Fruit fly (Drosophila melanogaster) whole organism, embryonic: Measurements from ENCODE around the gene CG13690.
A peak's percentile ranks its signal among the peaks of the same experiment; 100 is the strongest.

ENCODE experiments used
- BtbVII ChIP-seq: fragments of 200-800 bp; sonication (Bioruptor generic); optimal IDR thresholded peaks from 3 replicates; lab custom pipeline; 2017; ENCODE audit warnings: missing biosample characterization, mild to moderate bottlenecking, missing genetic modification characterization
- C15 ChIP-seq: fragments of 200-800 bp; sonication (Bioruptor generic); IDR thresholded peaks from 3 replicates; pipeline ENCODE4 v1.3.6; 2022; ENCODE audit warnings: missing biosample characterization, missing genetic modification characterization
- CG11085 ChIP-seq: fragments of 200-800 bp; sonication (Bioruptor generic); IDR thresholded peaks from 2 replicates; pipeline ENCODE4 v1.3.6; 2022; ENCODE audit warnings: missing biosample characterization, missing genetic modification characterization
- CG12104 ChIP-seq: fragments of 200-800 bp; sonication (Bioruptor generic); optimal IDR thresholded peaks from 3 replicates; lab custom pipeline; 2016; ENCODE audit warnings: missing biosample characterization, missing genetic modification characterization
- CG13424 ChIP-seq: fragments of 200-800 bp; sonication (Bioruptor generic); optimal IDR thresholded peaks from 2 replicates; lab custom pipeline; 2019; ENCODE audit warnings: missing biosample characterization, mild to moderate bottlenecking, missing genetic modification characterization, moderate library complexity
- CG13775 ChIP-seq: fragments of 200-800 bp; sonication (Bioruptor generic); optimal IDR thresholded peaks from 3 replicates; lab custom pipeline; 2017; ENCODE audit warnings: missing biosample characterization, mild to moderate bottlenecking, missing genetic modification characterization
- CG14860 ChIP-seq: fragments of 200-800 bp; sonication (Bioruptor generic); IDR thresholded peaks from 3 replicates; pipeline ENCODE4 v1.3.6; 2022; ENCODE audit warnings: missing biosample characterization, missing genetic modification characterization; ENCODE audit not compliant: partially characterized antibody
- CG15073 ChIP-seq: fragments of 200-800 bp; sonication (Bioruptor generic); optimal IDR thresholded peaks from 2 replicates; lab custom pipeline; 2016; ENCODE audit warnings: missing biosample characterization, missing genetic modification characterization
- CG17361 ChIP-seq: fragments of 200-800 bp; sonication (Bioruptor generic); IDR thresholded peaks from 3 replicates; pipeline ENCODE4 v1.3.6; 2022; ENCODE audit warnings: missing biosample characterization, missing genetic modification characterization
- CG2712 ChIP-seq: fragments of 200-800 bp; optimal IDR thresholded peaks from 3 replicates; lab custom pipeline; 2019; ENCODE audit warnings: missing biosample characterization, mild to moderate bottlenecking, missing genetic modification characterization, moderate library complexity
- CG30403 ChIP-seq: fragments of 200-800 bp; sonication (Bioruptor generic); optimal IDR thresholded peaks from 3 replicates; lab custom pipeline; 2016; ENCODE audit warnings: missing biosample characterization, missing genetic modification characterization
- CG32532 ChIP-seq: fragments of 200-800 bp; sonication (Bioruptor generic); IDR thresholded peaks from 2 replicates; pipeline ENCODE4 v1.3.6; 2022; ENCODE audit warnings: missing biosample characterization, missing genetic modification characterization
- CG3407 ChIP-seq: fragments of 200-800 bp; sonication (Bioruptor generic); optimal IDR thresholded peaks from 2 replicates; lab custom pipeline; 2018; ENCODE audit warnings: missing biosample characterization, mild to moderate bottlenecking, missing genetic modification characterization
- CG34376 ChIP-seq: fragments of 200-800 bp; sonication (Bioruptor generic); optimal IDR thresholded peaks from 2 replicates; lab custom pipeline; 2018; ENCODE audit warnings: missing biosample characterization, mild to moderate bottlenecking, missing genetic modification characterization
- CG3838 ChIP-seq: fragments of 200-800 bp; sonication (Bioruptor generic); optimal IDR thresholded peaks from 3 replicates; lab custom pipeline; 2016; ENCODE audit warnings: missing biosample characterization, missing genetic modification characterization
- CG4328 ChIP-seq: fragments of 200-800 bp; sonication (Bioruptor generic); optimal IDR thresholded peaks from 3 replicates; lab custom pipeline; 2017; ENCODE audit warnings: missing biosample characterization, missing genetic modification reagents, missing genetic modification characterization
- CG4424 ChIP-seq: fragments of 200-800 bp; sonication (Bioruptor generic); optimal IDR thresholded peaks from 3 replicates; lab custom pipeline; 2016; ENCODE audit warnings: missing biosample characterization, missing genetic modification characterization
- CG8944 ChIP-seq: fragments of 200-800 bp; sonication (Bioruptor generic); optimal IDR thresholded peaks from 3 replicates; lab custom pipeline; 2016; ENCODE audit warnings: missing biosample characterization, missing genetic modification characterization
- CG9437 ChIP-seq: fragments of 200-800 bp; sonication (Bioruptor generic); optimal IDR thresholded peaks from 2 replicates; lab custom pipeline; 2018; ENCODE audit warnings: missing biosample characterization, mild to moderate bottlenecking, missing genetic modification characterization
- Chrac-16 ChIP-seq: fragments of 200-800 bp; sonication (Bioruptor generic); optimal IDR thresholded peaks from 3 replicates; lab custom pipeline; 2016; ENCODE audit warnings: missing biosample characterization, missing genetic modification characterization
- CkIIα-i1 ChIP-seq: fragments of 200-800 bp; sonication (Bioruptor generic); IDR thresholded peaks from 2 replicates; pipeline ENCODE4 v1.3.6; 2022; ENCODE audit warnings: missing biosample characterization, missing genetic modification characterization
- Dad ChIP-seq: fragments of 200-800 bp; sonication (Bioruptor generic); optimal IDR thresholded peaks from 3 replicates; lab custom pipeline; 2016; ENCODE audit warnings: missing biosample characterization, missing genetic modification characterization
- ERR ChIP-seq: fragments of 200-800 bp; sonication (Bioruptor generic); optimal IDR thresholded peaks from 2 replicates; lab custom pipeline; 2016; ENCODE audit warnings: missing biosample characterization, missing genetic modification characterization
- Lpt ChIP-seq: fragments of >200 bp; optimal IDR thresholded peaks from 2 replicates; lab custom pipeline; 2018; ENCODE audit warnings: missing biosample characterization, missing genetic modification characterization
- MBD-R2 ChIP-seq: fragments of 200-800 bp; sonication (Bioruptor generic); IDR thresholded peaks from 2 replicates; pipeline ENCODE4 v1.3.6; 2022; ENCODE audit warnings: missing biosample characterization, missing genetic modification characterization
- Side ChIP-seq: fragments of 200-800 bp; sonication (Bioruptor generic); optimal IDR thresholded peaks from 2 replicates; lab custom pipeline; 2016; ENCODE audit warnings: missing biosample characterization, missing genetic modification characterization
- Sin3A ChIP-seq: fragments of >200 bp; optimal IDR thresholded peaks from 2 replicates; lab custom pipeline; 2018
- TFAM ChIP-seq: fragments of 200-800 bp; sonication (Bioruptor generic); optimal IDR thresholded peaks from 2 replicates; lab custom pipeline; 2017; ENCODE audit warnings: missing biosample characterization, missing genetic modification characterization, inconsistent platforms
- Taf1 ChIP-seq: fragments of 200-800 bp; sonication (Bioruptor generic); IDR thresholded peaks from 2 replicates; pipeline ENCODE4 v1.3.6; 2022; ENCODE audit warnings: missing biosample characterization, missing genetic modification characterization
- Xbp1 ChIP-seq: fragments of 200-800 bp; sonication (Bioruptor generic); optimal IDR thresholded peaks from 3 replicates; lab custom pipeline; 2016; ENCODE audit warnings: missing biosample characterization, mild to moderate bottlenecking, missing genetic modification characterization
- Xrp1 ChIP-seq: fragments of 200-800 bp; sonication (Bioruptor generic); IDR thresholded peaks from 2 replicates; pipeline ENCODE4 v1.3.6; 2022; ENCODE audit warnings: missing biosample characterization, missing genetic modification characterization
- amos ChIP-seq: fragments of 200-800 bp; sonication (Bioruptor generic); IDR thresholded peaks from 2 replicates; pipeline ENCODE4 v1.3.6; 2022; ENCODE audit warnings: missing biosample characterization, missing genetic modification characterization; ENCODE audit not compliant: partially characterized antibody
- ash1 ChIP-seq: fragments of 200-800 bp; sonication (Bioruptor generic); optimal IDR thresholded peaks from 2 replicates; lab custom pipeline; 2018; ENCODE audit warnings: missing biosample characterization, mild to moderate bottlenecking, missing genetic modification characterization
- az2 ChIP-seq: fragments of 200-800 bp; sonication (Bioruptor generic); optimal IDR thresholded peaks from 3 replicates; lab custom pipeline; 2016; ENCODE audit warnings: missing biosample characterization, missing genetic modification characterization
- caup ChIP-seq: fragments of 200-800 bp; sonication (Bioruptor generic); optimal IDR thresholded peaks from 3 replicates; lab custom pipeline; 2017; ENCODE audit warnings: missing biosample characterization, mild to moderate bottlenecking, missing genetic modification characterization, moderate library complexity; ENCODE audit not compliant: severe bottlenecking
- crc ChIP-seq: fragments of 200-800 bp; sonication (Bioruptor generic); optimal IDR thresholded peaks from 2 replicates; lab custom pipeline; 2016; ENCODE audit warnings: missing biosample characterization, missing genetic modification characterization
- dmrt11E ChIP-seq: fragments of 200-800 bp; sonication (Bioruptor generic); optimal IDR thresholded peaks from 3 replicates; lab custom pipeline; 2018; ENCODE audit warnings: missing biosample characterization, mild to moderate bottlenecking, missing genetic modification characterization, moderate library complexity
- ftz-f1 ChIP-seq: fragments of 200-800 bp; sonication (Bioruptor generic); optimal IDR thresholded peaks from 2 replicates; lab custom pipeline; 2016; ENCODE audit warnings: missing biosample characterization, missing genetic modification characterization
- gfzf ChIP-seq: fragments of 200-800 bp; sonication (Bioruptor generic); optimal IDR thresholded peaks from 2 replicates; lab custom pipeline; 2016; ENCODE audit warnings: missing biosample characterization, mild to moderate bottlenecking, missing genetic modification characterization, moderate library complexity
- grau ChIP-seq: fragments of 200-800 bp; optimal IDR thresholded peaks from 3 replicates; lab custom pipeline; 2019; ENCODE audit warnings: missing biosample characterization, mild to moderate bottlenecking, missing genetic modification characterization, moderate library complexity
- gsb ChIP-seq: fragments of 200-800 bp; sonication (Bioruptor generic); IDR thresholded peaks from 2 replicates; pipeline ENCODE4 v1.3.6; 2022; ENCODE audit warnings: missing biosample characterization, missing genetic modification characterization
- h ChIP-seq: fragments of >200 bp; optimal IDR thresholded peaks from 2 replicates; lab custom pipeline; 2017
- hb ChIP-seq: fragments of 200-800 bp; sonication (Bioruptor generic); IDR thresholded peaks from 3 replicates; pipeline ENCODE4 v1.3.6; 2022; ENCODE audit warnings: missing biosample characterization, missing genetic modification characterization; ENCODE audit not compliant: partially characterized antibody
- nerfin-2 ChIP-seq: fragments of 200-800 bp; sonication (Bioruptor generic); IDR thresholded peaks from 2 replicates; pipeline ENCODE4 v1.3.6; 2022; ENCODE audit warnings: missing biosample characterization, missing genetic modification characterization; ENCODE audit not compliant: partially characterized antibody
- peb ChIP-seq: fragments of 200-800 bp; sonication (Bioruptor generic); IDR thresholded peaks from 2 replicates; pipeline ENCODE4 v1.3.6; 2022; ENCODE audit warnings: missing biosample characterization, missing genetic modification characterization
- sc ChIP-seq, 3 experiments: fragments of >200 bp in 2 of 3; fragments of 200-800 bp in 1 of 3; sonication (Bioruptor generic) in 1 of 3; optimal IDR thresholded peaks; 2 replicates in 2 of 3; 3 replicates in 1 of 3; lab custom pipeline; 2017; ENCODE audit warnings: mild to moderate bottlenecking in 1 of 3, missing biosample characterization in 1 of 3, missing genetic modification characterization in 1 of 3, missing genetic modification reagents in 1 of 3
- schlank ChIP-seq: fragments of 200-800 bp; sonication (Bioruptor generic); optimal IDR thresholded peaks from 2 replicates; lab custom pipeline; 2018; ENCODE audit warnings: missing biosample characterization, mild to moderate bottlenecking, missing genetic modification characterization
- seq ChIP-seq: fragments of 200-800 bp; sonication (Bioruptor generic); IDR thresholded peaks from 2 replicates; pipeline ENCODE4 v1.3.6; 2022; ENCODE audit warnings: missing biosample characterization, missing genetic modification characterization
- sisA ChIP-seq: fragments of 200-800 bp; sonication (Bioruptor generic); IDR thresholded peaks from 2 replicates; pipeline ENCODE4 v1.3.6; 2022; ENCODE audit warnings: missing biosample characterization, missing genetic modification characterization
- twi ChIP-seq: fragments of 200-800 bp; optimal IDR thresholded peaks from 2 replicates; lab custom pipeline; 2019; ENCODE audit warnings: missing biosample characterization, mild to moderate bottlenecking, missing genetic modification characterization, moderate library complexity
- yki ChIP-seq: fragments of >200 bp; optimal IDR thresholded peaks from 3 replicates; lab custom pipeline; 2018

CG13690 gene

DNA sequence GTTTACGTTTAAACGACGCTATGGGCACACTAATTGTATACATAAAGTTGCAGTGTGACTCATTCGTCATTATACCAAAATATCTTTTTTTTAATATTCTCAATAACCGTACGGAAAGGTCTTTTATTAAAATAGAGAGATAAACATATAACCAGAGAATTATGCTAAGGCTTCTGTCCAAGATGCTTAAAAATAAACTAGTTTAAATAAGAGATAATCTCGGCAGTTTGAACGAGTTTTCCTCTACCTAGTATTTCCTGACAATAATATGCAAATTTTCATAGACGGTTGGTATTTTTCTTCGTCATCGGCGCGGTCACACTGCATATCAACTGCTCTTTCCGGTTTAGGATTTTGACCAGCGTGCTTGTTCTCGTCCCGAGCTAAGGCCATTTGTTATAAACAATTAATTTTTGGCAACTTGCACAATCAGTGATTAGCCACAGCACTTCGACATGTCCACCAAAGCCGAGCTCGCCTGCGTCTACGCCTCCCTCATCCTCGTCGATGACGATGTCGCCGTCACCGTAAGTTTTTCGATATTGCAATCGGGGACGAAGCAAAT is at the start of gene CG13690, which contains the start of gene RpLP1 (continued):
- TF ChIP-seq gsb (GFP tag; lab: Robert Waterston, UW), result peak; percentile 58
- TF ChIP-seq CG8944 (GFP tag; lab: Kevin White, UChicago), result peak; percentile 47
- peak; percentile 65 for TF ChIP-seq schlank (tag; lab: Kevin White, UChicago)
- TF ChIP-seq CG11085 (GFP tag; lab: Robert Waterston, UW), result peak; percentile 45; the same call in 1 of the 2 replicates
- TF ChIP-seq CG12104 (GFP tag; lab: Kevin White, UChicago), result peak; percentile 82
- TF ChIP-seq ERR, result no peak
- TF ChIP-seq ash1 (GFP tag; lab: Kevin White, UChicago), result no peak
- peak; percentile 91 for TF ChIP-seq CG13775 (GFP tag; lab: Kevin White, UChicago)
- TF ChIP-seq TFAM (GFP tag; lab: Kevin White, UChicago), result peak; percentile 70
- TF ChIP-seq amos (GFP tag; lab: Robert Waterston, UW), result peak; percentile 25; the same call in 1 of the 2 replicates
- peak; percentile 54 for TF ChIP-seq Xbp1
- peak; percentile 82 for TF ChIP-seq CG2712 (tag; lab: Kevin White, UChicago)
- peak; percentile 28 for TF ChIP-seq Chrac-16 (GFP tag; lab: Kevin White, UChicago)
- TF ChIP-seq h (lab: Kevin White, UChicago), result no peak
- no peak for TF ChIP-seq yki (lab: Kevin White, UChicago)
- peak; percentile 61 for TF ChIP-seq CG13424 (tag; lab: Kevin White, UChicago)
- no peak for TF ChIP-seq CG15073 (GFP tag; lab: Kevin White, UChicago)
- TF ChIP-seq CG34376, result peak; percentile 96
- no peak for TF ChIP-seq hb (GFP tag; lab: Robert Waterston, UW)
- TF ChIP-seq gfzf (GFP tag; lab: Kevin White, UChicago), result peak; percentile 97
- TF ChIP-seq CG3407, result peak; percentile 73
- peak; percentile 67 for TF ChIP-seq CG4424
- no peak for TF ChIP-seq nerfin-2
- no peak for TF ChIP-seq seq (GFP tag; lab: Robert Waterston, UW)
- TF ChIP-seq grau, result peak; percentile 74
- TF ChIP-seq CkIIα-i1 (GFP tag; lab: Robert Waterston, UW), result no peak
- TF ChIP-seq twi (tag; lab: Kevin White, UChicago), result peak; percentile 59
- TF ChIP-seq CG3838, result peak; percentile 5
- peak; percentile 54; the same call in 1 of the 3 replicates for TF ChIP-seq C15 (GFP tag; lab: Robert Waterston, UW)
- TF ChIP-seq CG9437, result peak; percentile 97
- TF ChIP-seq peb, result no peak
- TF ChIP-seq Xrp1, result 0 out of 2 replicates have a peak, but pooled peaks have one; percentile 34
- TF ChIP-seq crc, result peak; percentile 52
- TF ChIP-seq MBD-R2 (GFP tag; lab: Robert Waterston, UW), result peak; percentile 8; the same call in 1 of the 2 replicates
- TF ChIP-seq BtbVII (GFP tag; lab: Kevin White, UChicago), result peak; percentile 88
- TF ChIP-seq CG32532 (GFP tag; lab: Robert Waterston, UW), result peak; percentile 72
- 0 out of 2 replicates have a peak, but pooled peaks have one; percentile 11 for TF ChIP-seq Taf1 (GFP tag; lab: Robert Waterston, UW)
- TF ChIP-seq Side (GFP tag; lab: Kevin White, UChicago), result peak; percentile 75
- peak; percentile 91 for TF ChIP-seq caup (GFP tag; lab: Kevin White, UChicago)
- peak; percentile 89 for TF ChIP-seq CG4328
- no peak for TF ChIP-seq sc (optimal IDR thresholded peaks at IDR 0.05; lab: Kevin White, UChicago)
- peak; percentile 72 for TF ChIP-seq sc (GFP tag; optimal IDR thresholded peaks at IDR 0.05; lab: Kevin White, UChicago)
- no peak for TF ChIP-seq Lpt (GFP tag; lab: Kevin White, UChicago)
- peak; percentile 50 for TF ChIP-seq az2 (GFP tag; lab: Kevin White, UChicago)
- TF ChIP-seq CG17361, result peak; percentile 85
- TF ChIP-seq sisA (GFP tag; lab: Robert Waterston, UW), result no peak
- peak; percentile 64 for TF ChIP-seq dmrt11E (tag; lab: Kevin White, UChicago)
- peak; percentile 58 for TF ChIP-seq Dad
- TF ChIP-seq CG30403 (GFP tag; lab: Kevin White, UChicago), result peak; percentile 70
- TF ChIP-seq Sin3A (lab: Kevin White, UChicago), result peak; percentile 66
- TF ChIP-seq CG14860 (GFP tag; lab: Robert Waterston, UW), result no peak
- peak; percentile 23 for TF ChIP-seq ftz-f1 (GFP tag; lab: Kevin White, UChicago)
